Fruit fly (Drosophila melanogaster) whole organism, larva: ENCODE measurements around the gene CG8765.
A peak's percentile ranks its signal among the peaks of the same experiment; 100 is the strongest.

Source experiments
- noc ChIP-seq: fragments of 200-800 bp; sonication (Bioruptor generic); optimal IDR thresholded peaks from 3 replicates; lab custom pipeline; 2019; ENCODE audit warnings: missing biosample characterization, mild to moderate bottlenecking, missing genetic modification characterization, moderate library complexity

CG8765 gene

dm6 chr3L:19635478-19635996 lies 51.6 kb downstream of the CG8765 start, which contains the start of gene wnd:
wnd (minus strand) TSS chr3L:19635783.
- no peak for TF ChIP-seq noc (tag; lab: Kevin White, UChicago)

dm6 chr3L:19634788-19635448 lies 52.2 kb downstream of the CG8765 start:
- TF ChIP-seq noc (tag; lab: Kevin White, UChicago) = peak; percentile 78
